Worm (Caenorhabditis elegans) whole organism, mixed stage, embryonic: Measurements from ENCODE around the gene cdh-3.

Experiments used
- M03D4.4 ChIP-seq: sonication (generic microtip); optimal IDR thresholded peaks from 2 replicates; lab custom pipeline; 2017; ENCODE audit warnings: mild to moderate bottlenecking, missing genetic modification characterization, missing compliant biosample characterization
- bed-3 ChIP-seq: fragments of 200-800 bp; sonication (Bioruptor generic); optimal IDR thresholded peaks from 3 replicates; lab custom pipeline; 2018; ENCODE audit warnings: mild to moderate bottlenecking, missing genetic modification characterization, moderate library complexity, missing compliant biosample characterization
- blmp-1 ChIP-seq: fragments of 150-350 bp; optimal IDR thresholded peaks from 2 replicates; lab custom pipeline; 2014; ENCODE audit warnings: missing biosample characterization, missing genetic modification characterization
- ceh-39 ChIP-seq: fragments of 150-350 bp; optimal IDR thresholded peaks from 2 replicates; lab custom pipeline; 2014; ENCODE audit warnings: missing biosample characterization, missing genetic modification characterization
- ceh-43 ChIP-seq: fragments of 200-800 bp; sonication (Bioruptor generic); optimal IDR thresholded peaks from 2 replicates; lab custom pipeline; 2018; ENCODE audit warnings: mild to moderate bottlenecking, missing genetic modification characterization, moderate library complexity, missing compliant biosample characterization
- ceh-83 ChIP-seq: fragments of 200-800 bp; sonication (Bioruptor generic); optimal IDR thresholded peaks from 2 replicates; lab custom pipeline; 2018; ENCODE audit warnings: mild to moderate bottlenecking, missing genetic modification characterization, missing compliant biosample characterization
- ces-1 ChIP-seq: fragments of 150-350 bp; optimal IDR thresholded peaks from 2 replicates; lab custom pipeline; 2014; ENCODE audit warnings: missing biosample characterization, missing genetic modification reagents, missing genetic modification characterization
- cnd-1 ChIP-seq: fragments of 200-800 bp; sonication (Bioruptor generic); optimal IDR thresholded peaks from 2 replicates; lab custom pipeline; 2018; ENCODE audit warnings: mild to moderate bottlenecking, missing genetic modification characterization, missing compliant biosample characterization
- drap-1 ChIP-seq: fragments of 200-800 bp; sonication (Bioruptor generic); optimal IDR thresholded peaks from 3 replicates; lab custom pipeline; 2018; ENCODE audit warnings: mild to moderate bottlenecking, missing genetic modification characterization, missing compliant biosample characterization
- elt-1 ChIP-seq: sonication (generic microtip); optimal IDR thresholded peaks from 2 replicates; lab custom pipeline; 2017; ENCODE audit warnings: missing genetic modification characterization, mild to moderate bottlenecking, missing compliant biosample characterization, antibody characterized with exemption, moderate library complexity, borderline replicate concordance; ENCODE audit not compliant: insufficient read depth
- elt-3 ChIP-seq: fragments of 150-350 bp; optimal IDR thresholded peaks from 2 replicates; lab custom pipeline; 2014; ENCODE audit warnings: missing biosample characterization, missing genetic modification characterization
- ham-2 ChIP-seq: fragments of 200-800 bp; sonication (Bioruptor generic); optimal IDR thresholded peaks from 2 replicates; lab custom pipeline; 2018; ENCODE audit warnings: mild to moderate bottlenecking, missing genetic modification characterization, missing compliant biosample characterization
- hlh-1 ChIP-seq: fragments of 150-350 bp; optimal IDR thresholded peaks from 2 replicates; lab custom pipeline; 2014; ENCODE audit warnings: missing biosample characterization, missing genetic modification reagents, missing genetic modification characterization
- lin-13 ChIP-seq: fragments of 150-350 bp; optimal IDR thresholded peaks from 2 replicates; lab custom pipeline; 2014; ENCODE audit warnings: missing biosample characterization, missing genetic modification characterization
- lsy-2 ChIP-seq: fragments of 150-350 bp; optimal IDR thresholded peaks from 2 replicates; lab custom pipeline; 2014; ENCODE audit warnings: missing biosample characterization, missing genetic modification characterization
- mep-1 ChIP-seq: fragments of 150-350 bp; optimal IDR thresholded peaks from 2 replicates; lab custom pipeline; 2017; ENCODE audit warnings: missing biosample characterization, missing genetic modification reagents, missing genetic modification characterization, inconsistent platforms
- mls-2 ChIP-seq: sonication (generic microtip); optimal IDR thresholded peaks from 2 replicates; lab custom pipeline; 2016; ENCODE audit warnings: mild to moderate bottlenecking, missing genetic modification characterization, moderate library complexity, missing compliant biosample characterization
- nhr-12 ChIP-seq: fragments of 150-350 bp; optimal IDR thresholded peaks from 2 replicates; lab custom pipeline; 2014; ENCODE audit warnings: missing biosample characterization, missing genetic modification characterization
- nhr-2 ChIP-seq: fragments of 150-350 bp; optimal IDR thresholded peaks from 2 replicates; lab custom pipeline; 2014; ENCODE audit warnings: missing biosample characterization, missing genetic modification characterization
- nhr-237 ChIP-seq: fragments of 150-350 bp; optimal IDR thresholded peaks from 2 replicates; lab custom pipeline; 2014; ENCODE audit warnings: missing biosample characterization, missing genetic modification characterization
- nhr-28 ChIP-seq: fragments of 150-350 bp; optimal IDR thresholded peaks from 2 replicates; lab custom pipeline; 2014; ENCODE audit warnings: missing biosample characterization, missing genetic modification characterization
- pha-4 ChIP-seq: fragments of 150-350 bp; optimal IDR thresholded peaks from 2 replicates; lab custom pipeline; 2018; ENCODE audit warnings: missing biosample characterization, missing genetic modification reagents, missing genetic modification characterization
- sem-2 ChIP-seq: fragments of 200-800 bp; sonication (Bioruptor generic); optimal IDR thresholded peaks from 2 replicates; lab custom pipeline; 2018; ENCODE audit warnings: mild to moderate bottlenecking, missing genetic modification characterization, missing compliant biosample characterization
- snpc-4 ChIP-seq: fragments of 150-350 bp; optimal IDR thresholded peaks from 2 replicates; lab custom pipeline; 2014; ENCODE audit warnings: missing biosample characterization, missing genetic modification characterization
- sptf-1 ChIP-seq: sonication (generic microtip); optimal IDR thresholded peaks from 2 replicates; lab custom pipeline; 2017; ENCODE audit warnings: mild to moderate bottlenecking, missing genetic modification characterization, moderate library complexity, missing compliant biosample characterization
- tbx-8 ChIP-seq: fragments of 200-800 bp; sonication (Bioruptor generic); optimal IDR thresholded peaks from 2 replicates; lab custom pipeline; 2018; ENCODE audit warnings: mild to moderate bottlenecking, missing genetic modification characterization, moderate library complexity, missing compliant biosample characterization
- unc-120 ChIP-seq: sonication (generic microtip); optimal IDR thresholded peaks from 2 replicates; lab custom pipeline; 2017; ENCODE audit warnings: missing genetic modification characterization, missing compliant biosample characterization; ENCODE audit not compliant: poor library complexity, severe bottlenecking
- unc-62 ChIP-seq: fragments of 150-350 bp; optimal IDR thresholded peaks from 2 replicates; lab custom pipeline; 2014; ENCODE audit warnings: missing biosample characterization, missing genetic modification reagents, missing genetic modification characterization
- zip-8 ChIP-seq: fragments of 150-350 bp; optimal IDR thresholded peaks from 2 replicates; lab custom pipeline; 2014; ENCODE audit warnings: missing biosample characterization, missing genetic modification characterization
- ztf-11 ChIP-seq: fragments of 150-350 bp; optimal IDR thresholded peaks from 2 replicates; lab custom pipeline; 2014; ENCODE audit warnings: missing biosample characterization, missing genetic modification characterization

Gene cdh-3

ce11 chrIII:7710066-7710465 is 44.2 kb downstream of the cdh-3 start:
- peak; percentile 34 for TF ChIP-seq mls-2 (tag; lab: Kevin White, UChicago)
- peak; percentile 60 for TF ChIP-seq nhr-237 (tag; lab: Kevin White, UChicago)
- TF ChIP-seq ceh-83 (GFP tag; lab: Kevin White, UChicago), result no peak
- TF ChIP-seq nhr-2, result peak; percentile 41
- TF ChIP-seq pha-4 (tag; lab: Kevin White, UChicago), result peak; percentile 74
- no peak for TF ChIP-seq ceh-43 (GFP tag; lab: Kevin White, UChicago)
- TF ChIP-seq ceh-39 (tag; lab: Kevin White, UChicago), result peak; percentile 89
- TF ChIP-seq hlh-1, result no peak
- peak; percentile 2 for TF ChIP-seq cnd-1 (tag; lab: Kevin White, UChicago)
- no peak for TF ChIP-seq elt-3 (tag; lab: Kevin White, UChicago)
- no peak for TF ChIP-seq zip-8 (tag; lab: Kevin White, UChicago)
- TF ChIP-seq drap-1 (GFP tag; lab: Kevin White, UChicago), result no peak
- peak; percentile 36 for TF ChIP-seq lsy-2
- no peak for TF ChIP-seq unc-62 (GFP tag; lab: Kevin White, UChicago)
- TF ChIP-seq bed-3 (GFP tag; lab: Kevin White, UChicago), result no peak
- no peak for TF ChIP-seq tbx-8
- TF ChIP-seq mep-1 (tag; lab: Kevin White, UChicago), result peak; percentile 90
- no peak for TF ChIP-seq nhr-28 (tag; lab: Kevin White, UChicago)
- TF ChIP-seq M03D4.4 (tag; lab: Kevin White, UChicago), result no peak
- TF ChIP-seq snpc-4 (tag; lab: Kevin White, UChicago), result no peak
- peak; percentile 48 for TF ChIP-seq sptf-1 (tag; lab: Kevin White, UChicago)
- TF ChIP-seq ztf-11 (tag; lab: Kevin White, UChicago), result no peak
- peak; percentile 57 for TF ChIP-seq ham-2
- TF ChIP-seq ces-1 (GFP tag; lab: Kevin White, UChicago), result peak; percentile 64
- peak; percentile 7 for TF ChIP-seq unc-120 (tag; lab: Kevin White, UChicago)
- no peak for TF ChIP-seq elt-1 (tag; lab: Kevin White, UChicago)

ce11 chrIII:7709391-7709790 is 44.9 kb downstream of the cdh-3 start, which contains the start of gene lin-13:
lin-13 (minus strand) TSS chrIII:7709491.
- TF ChIP-seq sem-2 (GFP tag; lab: Kevin White, UChicago), result no peak
- TF ChIP-seq blmp-1 (tag; lab: Kevin White, UChicago), result no peak
- no peak for TF ChIP-seq tbx-8
- TF ChIP-seq ceh-39 (tag; lab: Kevin White, UChicago), result no peak
- no peak for TF ChIP-seq nhr-12 (tag; lab: Kevin White, UChicago)
- no peak for TF ChIP-seq elt-1 (tag; lab: Kevin White, UChicago)
- no peak for TF ChIP-seq ceh-83 (GFP tag; lab: Kevin White, UChicago)

ce11 chrIII:7708815-7709214 is 45.4 kb downstream of the cdh-3 start:
- TF ChIP-seq ces-1 (GFP tag; lab: Kevin White, UChicago), result peak; percentile 15
- TF ChIP-seq, all 35 proteins: peak for 1; not testable (repeated sequence) for 34

DNA sequence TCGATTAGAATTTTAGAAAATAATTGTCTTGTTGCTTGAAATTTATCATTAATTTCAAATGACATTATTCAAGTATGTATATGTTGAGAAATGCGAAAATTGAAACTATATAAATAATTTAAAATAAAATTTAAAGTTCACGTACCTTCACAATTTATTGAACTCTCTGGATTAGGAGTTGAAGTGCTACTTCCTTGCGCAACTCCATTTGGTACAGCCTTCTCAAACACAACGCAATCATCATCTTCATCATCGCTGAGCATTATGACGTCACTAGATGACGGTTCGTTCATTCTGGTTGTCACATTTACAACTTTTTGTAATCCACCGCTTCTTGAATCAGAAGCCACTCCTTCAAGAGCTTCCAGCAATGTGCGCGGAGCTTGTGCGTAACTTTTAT is 50.8 kb downstream of the cdh-3 start:
- TF ChIP-seq sptf-1 (tag; lab: Kevin White, UChicago) (no peak), elt-1 (tag; lab: Kevin White, UChicago) (no peak), zip-8 (tag; lab: Kevin White, UChicago) (peak; percentile 81), ceh-39 (tag; lab: Kevin White, UChicago) (no peak)

- TF ChIP-seq lin-13 (no peak), bed-3 (GFP tag; lab: Kevin White, UChicago) (no peak), ceh-83 (GFP tag; lab: Kevin White, UChicago) (no peak), sem-2 (GFP tag; lab: Kevin White, UChicago) (no peak)
- TF ChIP-seq, all 35 proteins: peak for 0
Measured at ce11 chrIII:7694274-7694673, 60.0 kb downstream of the cdh-3 start, which contains the start of gene C18H2.5. C18H2.5 (minus strand) TSS chrIII:7694374.
